Fruit fly (Drosophila melanogaster) whole organism, embryonic: ENCODE results near the gene ph-d.
A peak's percentile ranks its signal among the peaks of the same experiment; 100 is the strongest.

Source experiments
- Adf1 ChIP-seq: fragments of 200-800 bp; sonication (Bioruptor generic); IDR thresholded peaks from 2 replicates; pipeline ENCODE4 v1.3.6; 2022; ENCODE audit warnings: missing biosample characterization, missing genetic modification characterization
- CG10209 ChIP-seq: fragments of 200-800 bp; sonication (Bioruptor generic); optimal IDR thresholded peaks from 3 replicates; lab custom pipeline; 2017; ENCODE audit warnings: missing biosample characterization, mild to moderate bottlenecking, missing genetic modification characterization, missing genetic modification reagents
- CG1024 ChIP-seq: fragments of 200-800 bp; sonication (Bioruptor generic); IDR thresholded peaks from 2 replicates; pipeline ENCODE4 v1.3.6; 2022; ENCODE audit warnings: missing biosample characterization, missing genetic modification characterization
- CG10431 ChIP-seq: fragments of 200-800 bp; sonication (Bioruptor generic); optimal IDR thresholded peaks from 3 replicates; lab custom pipeline; 2018; ENCODE audit warnings: missing biosample characterization, mild to moderate bottlenecking, missing genetic modification characterization
- CG11247 ChIP-seq: fragments of 200-800 bp; sonication (Bioruptor generic); IDR thresholded peaks from 2 replicates; pipeline ENCODE4 v1.3.6; 2022; ENCODE audit warnings: missing biosample characterization, missing genetic modification characterization
- CG11504 ChIP-seq: fragments of 200-800 bp; sonication (Bioruptor generic); optimal IDR thresholded peaks from 3 replicates; lab custom pipeline; 2019; ENCODE audit warnings: missing biosample characterization, mild to moderate bottlenecking, missing genetic modification characterization, moderate library complexity
- CG12299 ChIP-seq: fragments of 200-800 bp; sonication (Bioruptor generic); optimal IDR thresholded peaks from 2 replicates; lab custom pipeline; 2018; ENCODE audit warnings: missing biosample characterization, mild to moderate bottlenecking, missing genetic modification characterization
- CG12744 ChIP-seq: fragments of 200-800 bp; sonication (Bioruptor generic); optimal IDR thresholded peaks from 2 replicates; lab custom pipeline; 2016; ENCODE audit warnings: missing biosample characterization, missing genetic modification characterization
- CG12769 ChIP-seq: fragments of 200-800 bp; sonication (Bioruptor generic); optimal IDR thresholded peaks from 2 replicates; lab custom pipeline; 2019; ENCODE audit warnings: missing biosample characterization, mild to moderate bottlenecking, missing genetic modification characterization, moderate library complexity
- CG13775 ChIP-seq: fragments of 200-800 bp; sonication (Bioruptor generic); optimal IDR thresholded peaks from 3 replicates; lab custom pipeline; 2017; ENCODE audit warnings: missing biosample characterization, mild to moderate bottlenecking, missing genetic modification characterization
- CG14710 ChIP-seq: fragments of 200-800 bp; sonication (Bioruptor generic); optimal IDR thresholded peaks from 3 replicates; lab custom pipeline; 2019; ENCODE audit warnings: missing biosample characterization, mild to moderate bottlenecking, missing genetic modification characterization, moderate library complexity
- CG14860 ChIP-seq: fragments of 200-800 bp; sonication (Bioruptor generic); IDR thresholded peaks from 3 replicates; pipeline ENCODE4 v1.3.6; 2022; ENCODE audit warnings: missing biosample characterization, missing genetic modification characterization; ENCODE audit not compliant: partially characterized antibody
- CG15479 ChIP-seq: fragments of 200-800 bp; sonication (Bioruptor generic); optimal IDR thresholded peaks from 3 replicates; lab custom pipeline; 2019; ENCODE audit warnings: missing biosample characterization, mild to moderate bottlenecking, missing genetic modification characterization, moderate library complexity
- CG15514 ChIP-seq: fragments of 200-800 bp; sonication (Bioruptor generic); optimal IDR thresholded peaks from 3 replicates; lab custom pipeline; 2017; ENCODE audit warnings: missing biosample characterization, missing genetic modification characterization, mild to moderate bottlenecking, moderate library complexity, missing genetic modification reagents
- CG17802 ChIP-seq: fragments of 200-800 bp; sonication (Bioruptor generic); optimal IDR thresholded peaks from 2 replicates; lab custom pipeline; 2018; ENCODE audit warnings: missing biosample characterization, mild to moderate bottlenecking, missing genetic modification characterization, moderate library complexity
- CG2129 ChIP-seq: fragments of 200-800 bp; sonication (Bioruptor generic); IDR thresholded peaks from 2 replicates; pipeline ENCODE4 v1.3.6; 2022; ENCODE audit warnings: missing biosample characterization, missing genetic modification characterization; ENCODE audit not compliant: partially characterized antibody
- CG3281 ChIP-seq: fragments of 200-800 bp; sonication (Bioruptor generic); optimal IDR thresholded peaks from 3 replicates; lab custom pipeline; 2017; ENCODE audit warnings: missing biosample characterization, mild to moderate bottlenecking, missing genetic modification characterization
- CG4820 ChIP-seq: fragments of 200-800 bp; sonication (Bioruptor generic); optimal IDR thresholded peaks from 3 replicates; lab custom pipeline; 2016; ENCODE audit warnings: missing biosample characterization, missing genetic modification characterization
- CG6683 ChIP-seq: fragments of 200-800 bp; sonication (Bioruptor generic); optimal IDR thresholded peaks from 2 replicates; lab custom pipeline; 2017; ENCODE audit warnings: missing biosample characterization, mild to moderate bottlenecking, missing genetic modification characterization, missing genetic modification reagents
- CG8290 ChIP-seq, 3 experiments: fragments of 200-800 bp; sonication (Bioruptor generic); optimal IDR thresholded peaks; 2 replicates each; lab custom pipeline; 2016 to 2019; ENCODE audit warnings: missing biosample characterization in 3 of 3, missing genetic modification characterization in 3 of 3, mild to moderate bottlenecking in 2 of 3, moderate library complexity in 1 of 3
- CG8359 ChIP-seq: fragments of 200-800 bp; sonication (Bioruptor generic); optimal IDR thresholded peaks from 2 replicates; lab custom pipeline; 2017; ENCODE audit warnings: missing biosample characterization, mild to moderate bottlenecking, missing genetic modification characterization, borderline replicate concordance
- CHES-1-like ChIP-seq: fragments of 200-800 bp; sonication (Bioruptor generic); optimal IDR thresholded peaks from 2 replicates; lab custom pipeline; 2016; ENCODE audit warnings: missing biosample characterization, missing genetic modification characterization
- Camta ChIP-seq: fragments of 200-800 bp; sonication (Bioruptor generic); optimal IDR thresholded peaks from 2 replicates; lab custom pipeline; 2016; ENCODE audit warnings: missing biosample characterization, missing genetic modification characterization
- CoRest ChIP-seq: fragments of 200-800 bp; sonication (Bioruptor generic); optimal IDR thresholded peaks from 3 replicates; lab custom pipeline; 2018; ENCODE audit warnings: missing biosample characterization, mild to moderate bottlenecking, missing genetic modification characterization, moderate library complexity
- Dp ChIP-seq: fragments of 200-800 bp; sonication (Bioruptor generic); optimal IDR thresholded peaks from 2 replicates; lab custom pipeline; 2018; ENCODE audit warnings: missing biosample characterization, mild to moderate bottlenecking, missing genetic modification characterization, moderate library complexity
- E2f2 ChIP-seq: fragments of 200-800 bp; sonication (Bioruptor generic); IDR thresholded peaks from 2 replicates; pipeline ENCODE4 v1.3.6; 2022; ENCODE audit warnings: missing biosample characterization, missing genetic modification characterization
- Rx ChIP-seq: fragments of 200-800 bp; sonication (Bioruptor generic); IDR thresholded peaks from 2 replicates; pipeline ENCODE4 v1.3.6; 2022; ENCODE audit warnings: missing biosample characterization, missing genetic modification characterization
- Spps ChIP-seq: fragments of 200-800 bp; sonication (Bioruptor generic); optimal IDR thresholded peaks from 2 replicates; lab custom pipeline; 2018; ENCODE audit warnings: missing biosample characterization, mild to moderate bottlenecking, missing genetic modification characterization
- Sry-δ ChIP-seq: fragments of 200-800 bp; sonication (Bioruptor generic); optimal IDR thresholded peaks from 2 replicates; lab custom pipeline; 2016; ENCODE audit warnings: missing biosample characterization, missing genetic modification characterization
- Ssrp ChIP-seq: fragments of 200-800 bp; sonication (Bioruptor generic); optimal IDR thresholded peaks from 2 replicates; lab custom pipeline; 2018; ENCODE audit warnings: missing biosample characterization, mild to moderate bottlenecking, missing genetic modification characterization, moderate library complexity
- ac ChIP-seq: fragments of 200-800 bp; sonication (Bioruptor generic); optimal IDR thresholded peaks from 3 replicates; lab custom pipeline; 2017; ENCODE audit warnings: missing biosample characterization, mild to moderate bottlenecking, missing genetic modification characterization
- amos ChIP-seq: fragments of 200-800 bp; sonication (Bioruptor generic); IDR thresholded peaks from 2 replicates; pipeline ENCODE4 v1.3.6; 2022; ENCODE audit warnings: missing biosample characterization, missing genetic modification characterization; ENCODE audit not compliant: partially characterized antibody
- ap ChIP-seq: fragments of 200-800 bp; sonication (Bioruptor generic); IDR thresholded peaks from 2 replicates; pipeline ENCODE4 v1.3.6; 2022; ENCODE audit warnings: missing biosample characterization, missing genetic modification characterization
- bbx ChIP-seq: fragments of 200-800 bp; sonication (Bioruptor generic); IDR thresholded peaks from 2 replicates; pipeline ENCODE4 v1.3.6; 2022; ENCODE audit warnings: missing biosample characterization, missing genetic modification characterization; ENCODE audit not compliant: partially characterized antibody
- dan ChIP-seq: fragments of 200-800 bp; sonication (Bioruptor generic); IDR thresholded peaks from 2 replicates; pipeline ENCODE4 v1.3.6; 2022; ENCODE audit warnings: missing biosample characterization, missing genetic modification characterization
- dimm ChIP-seq: fragments of 200-800 bp; sonication (Bioruptor generic); IDR thresholded peaks from 2 replicates; pipeline ENCODE4 v1.3.6; 2022; ENCODE audit warnings: missing biosample characterization, missing genetic modification characterization
- fru ChIP-seq: fragments of >200 bp; optimal IDR thresholded peaks from 2 replicates; lab custom pipeline; 2017
- gro ChIP-seq: fragments of 200-800 bp; sonication (Bioruptor generic); optimal IDR thresholded peaks from 2 replicates; lab custom pipeline; 2016; ENCODE audit warnings: missing biosample characterization, missing genetic modification characterization
- hbn ChIP-seq: fragments of 200-800 bp; sonication (Bioruptor generic); IDR thresholded peaks from 2 replicates; pipeline ENCODE4 v1.3.6; 2022; ENCODE audit warnings: missing biosample characterization, missing genetic modification characterization; ENCODE audit not compliant: partially characterized antibody
- insv ChIP-seq, 2 experiments: fragments of 200-800 bp; sonication (Bioruptor generic); optimal IDR thresholded peaks; 3 replicates each; lab custom pipeline; 2016 to 2018; ENCODE audit warnings: missing biosample characterization in 2 of 2, missing genetic modification characterization in 2 of 2
- lilli ChIP-seq: fragments of 200-800 bp; sonication (Bioruptor generic); optimal IDR thresholded peaks from 3 replicates; lab custom pipeline; 2016; ENCODE audit warnings: missing biosample characterization, missing genetic modification characterization
- nom ChIP-seq: fragments of 200-800 bp; sonication (Bioruptor generic); optimal IDR thresholded peaks from 2 replicates; lab custom pipeline; 2017; ENCODE audit warnings: missing biosample characterization, missing genetic modification characterization, mild to moderate bottlenecking, moderate library complexity, missing genetic modification reagents
- rib ChIP-seq: fragments of 200-800 bp; sonication (Bioruptor generic); IDR thresholded peaks from 2 replicates; pipeline ENCODE4 v1.3.6; 2022; ENCODE audit warnings: missing biosample characterization, missing genetic modification characterization
- sens-2 ChIP-seq: fragments of 200-800 bp; sonication (Bioruptor generic); IDR thresholded peaks from 2 replicates; pipeline ENCODE4 v1.3.6; 2022; ENCODE audit warnings: missing biosample characterization, missing genetic modification characterization
- ssp ChIP-seq: fragments of 200-800 bp; sonication (Bioruptor generic); IDR thresholded peaks from 2 replicates; pipeline ENCODE4 v1.3.6; 2022; ENCODE audit warnings: missing biosample characterization, missing genetic modification characterization
- wdn ChIP-seq: fragments of 200-800 bp; sonication (Bioruptor generic); IDR thresholded peaks from 2 replicates; pipeline ENCODE4 v1.3.6; 2022; ENCODE audit warnings: missing biosample characterization, missing genetic modification characterization
- wek ChIP-seq: fragments of 200-800 bp; sonication (Bioruptor generic); optimal IDR thresholded peaks from 3 replicates; lab custom pipeline; 2018; ENCODE audit warnings: missing biosample characterization, mild to moderate bottlenecking, missing genetic modification characterization, moderate library complexity
- wor ChIP-seq: fragments of 200-800 bp; sonication (Bioruptor generic); IDR thresholded peaks from 2 replicates; pipeline ENCODE4 v1.3.6; 2022; ENCODE audit warnings: missing biosample characterization, missing genetic modification characterization

Gene ph-d

DNA sequence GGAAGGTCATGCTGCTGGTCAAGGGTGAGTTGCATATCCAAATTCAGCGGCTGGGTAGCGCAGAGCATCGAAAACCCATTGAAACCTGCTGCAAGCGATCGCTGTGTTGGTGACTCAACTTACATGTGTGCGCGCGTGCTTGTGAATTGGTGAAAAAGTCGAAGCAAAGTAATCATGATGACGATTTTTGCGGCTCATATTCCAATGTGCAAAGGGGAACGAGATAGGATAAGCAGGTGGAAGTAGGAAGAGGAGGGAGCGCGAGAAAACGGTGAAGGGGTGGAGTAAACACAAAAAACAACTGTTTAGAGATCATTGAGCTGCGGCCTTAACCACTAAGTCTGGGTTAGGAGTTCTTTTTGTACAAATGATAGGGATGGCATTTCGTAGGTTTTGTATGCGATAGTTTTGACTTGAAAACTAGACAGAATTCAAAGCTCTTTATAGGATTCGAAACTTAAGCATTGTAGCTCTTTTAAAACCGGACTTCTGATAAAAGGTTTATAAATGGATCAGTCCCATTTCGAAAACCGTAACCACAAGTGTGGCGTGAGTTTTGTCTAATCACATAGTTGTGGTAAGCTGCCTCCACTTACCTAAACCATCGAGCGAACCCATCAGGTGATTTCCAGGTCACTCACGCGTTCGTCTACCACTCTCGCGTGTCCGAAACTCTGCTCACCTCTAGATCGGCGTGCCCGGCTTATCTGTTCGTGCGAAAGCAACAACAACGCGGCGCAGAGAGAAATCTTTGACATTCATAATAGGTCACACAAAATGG is 22.8 kb upstream of the ph-d start (continued):
- 0 out of 2 replicates have a peak, but pooled peaks have one; percentile 20 for TF ChIP-seq dimm (GFP tag; lab: Robert Waterston, UW)
- no peak for TF ChIP-seq Spps (tag; lab: Kevin White, UChicago)
- TF ChIP-seq ac (GFP tag; lab: Kevin White, UChicago): no peak
- TF ChIP-seq CG8290 (GFP tag; optimal IDR thresholded peaks at IDR 0.05; lab: Kevin White, UChicago): no peak
- TF ChIP-seq CG8290 (tag; optimal IDR thresholded peaks at IDR 0.05; lab: Kevin White, UChicago): peak; percentile 13 to 19
- TF ChIP-seq CG14860 (GFP tag; lab: Robert Waterston, UW): peak; percentile 78
- no peak for TF ChIP-seq nom
- peak; percentile 47 for TF ChIP-seq CG11504 (tag; lab: Kevin White, UChicago)
- peak in 1 of 2 experiments; percentile 23 for TF ChIP-seq insv (GFP tag; optimal IDR thresholded peaks at IDR 0.05; lab: Kevin White, UChicago)
- TF ChIP-seq dan: no peak
- no peak for TF ChIP-seq CG8359 (GFP tag; lab: Kevin White, UChicago)
- peak; percentile 68 for TF ChIP-seq amos (GFP tag; lab: Robert Waterston, UW)
- peak; percentile 7 for TF ChIP-seq Camta (GFP tag; lab: Kevin White, UChicago)
- no peak for TF ChIP-seq CG12769 (tag; lab: Kevin White, UChicago)
- TF ChIP-seq CG14710: peak; percentile 2
- peak; percentile 60 for TF ChIP-seq hbn (GFP tag; lab: Robert Waterston, UW)
- TF ChIP-seq gro: peak; percentile 46
- no peak for TF ChIP-seq sens-2 (GFP tag; lab: Robert Waterston, UW)
- 0 out of 2 replicates have a peak, but pooled peaks have one; percentile 20 for TF ChIP-seq wdn (GFP tag; lab: Robert Waterston, UW)
- peak; percentile 16 for TF ChIP-seq Ssrp
- no peak for TF ChIP-seq CG17802 (tag; lab: Kevin White, UChicago)
- TF ChIP-seq CG2129 (GFP tag; lab: Robert Waterston, UW): peak; percentile 72
- no peak for TF ChIP-seq Dp (GFP tag; lab: Kevin White, UChicago)
- peak; percentile 62 for TF ChIP-seq bbx (GFP tag; lab: Robert Waterston, UW)
- no peak for TF ChIP-seq CG15514 (GFP tag; lab: Kevin White, UChicago)
- peak; percentile 86 for TF ChIP-seq Sry-δ (GFP tag; lab: Kevin White, UChicago)
- TF ChIP-seq CG10431: no peak
- no peak for TF ChIP-seq wek (GFP tag; lab: Kevin White, UChicago)
- peak; percentile 36 for TF ChIP-seq CG13775
- peak; percentile 13 for TF ChIP-seq CG10209
- no peak for TF ChIP-seq CG12744 (GFP tag; lab: Kevin White, UChicago)
- no peak for TF ChIP-seq CG6683
- peak; percentile 12; the same call in 1 of the 2 replicates for TF ChIP-seq E2f2
- no peak for TF ChIP-seq Adf1 (GFP tag; lab: Robert Waterston, UW)
- TF ChIP-seq Rx (GFP tag; lab: Robert Waterston, UW): no peak
- TF ChIP-seq CG3281: peak; percentile 3
- peak; percentile 31; the same call in 1 of the 2 replicates for TF ChIP-seq ssp (GFP tag; lab: Robert Waterston, UW)
- no peak for TF ChIP-seq CG4820 (GFP tag; lab: Kevin White, UChicago)
- TF ChIP-seq ap (GFP tag; lab: Robert Waterston, UW): no peak
- TF ChIP-seq CG1024: no peak
- no peak for TF ChIP-seq CG12299 (tag; lab: Kevin White, UChicago)
- peak; percentile 20 for TF ChIP-seq CHES-1-like (GFP tag; lab: Kevin White, UChicago)
- TF ChIP-seq fru: no peak
- peak; percentile 37 for TF ChIP-seq lilli
- TF ChIP-seq CG11247: 0 out of 2 replicates have a peak, but pooled peaks have one; percentile 6
- 0 out of 2 replicates have a peak, but pooled peaks have one; percentile 37 for TF ChIP-seq rib (GFP tag; lab: Robert Waterston, UW)
- peak; percentile 27 for TF ChIP-seq CG15479 (GFP tag; lab: Kevin White, UChicago)
- TF ChIP-seq CoRest (tag; lab: Kevin White, UChicago): peak; percentile 45
- no peak for TF ChIP-seq wor (GFP tag; lab: Robert Waterston, UW)
